Worm (Caenorhabditis elegans): ENCODE measurements around the gene clec-56.

The clec-56 gene

DNA sequence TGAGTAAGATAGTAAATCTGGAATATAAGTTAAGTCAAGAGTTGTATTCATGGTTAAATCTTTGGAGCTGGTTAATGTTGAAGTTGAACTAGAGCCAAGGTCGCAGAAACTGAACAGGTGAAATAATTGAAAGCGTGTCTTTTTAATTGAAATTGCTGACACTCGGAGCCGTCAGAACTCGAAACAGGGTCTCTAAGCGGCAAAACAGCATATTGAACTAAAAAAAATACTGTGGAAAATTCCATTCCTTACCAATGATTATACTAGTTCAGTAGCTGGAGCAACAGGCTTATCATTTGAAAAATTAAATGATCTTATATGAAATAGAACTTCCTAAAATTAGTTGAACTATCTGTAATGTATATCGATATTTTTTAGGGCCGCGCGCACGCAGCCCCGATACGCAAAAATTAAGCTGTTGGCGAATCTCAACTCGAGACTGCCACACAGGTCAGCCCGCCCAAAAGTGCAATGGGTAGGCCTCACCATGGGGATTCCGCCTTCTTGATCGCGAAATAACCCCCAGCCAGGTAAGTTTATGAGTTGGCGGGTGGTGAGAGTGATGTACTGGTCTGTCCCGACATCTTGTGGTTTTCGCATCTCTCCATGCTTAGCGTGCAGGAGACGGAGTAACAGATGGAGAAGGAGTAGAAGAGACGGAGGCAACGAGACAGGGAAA, 5.9 kb upstream of the clec-56 start, which contains the start of gene srz-97:
Gene srz-97, minus strand, starts transcription at position 51 of the 679 bp plus-strand sequence.
- no peak for TF ChIP-seq M03D4.4 (tag; optimal IDR thresholded peaks at IDR 0.05)
- TF ChIP-seq elt-3 (tag; optimal IDR thresholded peaks at IDR 0.05) = no peak
- no peak for TF ChIP-seq mls-2 (tag; optimal IDR thresholded peaks at IDR 0.05)
- TF ChIP-seq nhr-12 (tag; optimal IDR thresholded peaks at IDR 0.05) = no peak
- TF ChIP-seq lsy-2 (tag; optimal IDR thresholded peaks at IDR 0.05) = no peak
- TF ChIP-seq ceh-39 (tag; optimal IDR thresholded peaks at IDR 0.05) = no peak
- no peak for TF ChIP-seq lin-13 (tag; optimal IDR thresholded peaks at IDR 0.05)
- TF ChIP-seq flh-1 (GFP tag; optimal IDR thresholded peaks at IDR 0.05) = no peak
- no peak for TF ChIP-seq zip-8 (tag; optimal IDR thresholded peaks at IDR 0.05)
- no peak for TF ChIP-seq blmp-1 (tag; optimal IDR thresholded peaks at IDR 0.05)
- no peak for TF ChIP-seq ztf-11 (tag; optimal IDR thresholded peaks at IDR 0.05)
- TF ChIP-seq ceh-43 (GFP tag; optimal IDR thresholded peaks at IDR 0.05) = no peak
- peak; percentile 64 for TF ChIP-seq cnd-1 (tag; optimal IDR thresholded peaks at IDR 0.05)
- no peak for TF ChIP-seq mep-1 (tag; optimal IDR thresholded peaks at IDR 0.05)
- TF ChIP-seq tbx-8 (GFP tag; optimal IDR thresholded peaks at IDR 0.05) = no peak
- TF ChIP-seq ceh-83 (GFP tag; optimal IDR thresholded peaks at IDR 0.05) = peak; percentile 1
- TF ChIP-seq nhr-28 (tag; optimal IDR thresholded peaks at IDR 0.05) = no peak
- TF ChIP-seq nhr-76 (tag; optimal IDR thresholded peaks at IDR 0.05) = no peak
- TF ChIP-seq ham-2 (GFP tag; optimal IDR thresholded peaks at IDR 0.05) = no peak
- no peak for TF ChIP-seq snpc-4 (tag; optimal IDR thresholded peaks at IDR 0.05)
- no peak for TF ChIP-seq pha-4 (tag; optimal IDR thresholded peaks at IDR 0.05)
- peak; percentile 53 for TF ChIP-seq drap-1 (GFP tag; optimal IDR thresholded peaks at IDR 0.05)
- TF ChIP-seq nhr-2 (tag; optimal IDR thresholded peaks at IDR 0.05) = no peak
- TF ChIP-seq lin-32 (GFP tag; optimal IDR thresholded peaks at IDR 0.05) = no peak
- no peak for TF ChIP-seq nhr-237 (tag; optimal IDR thresholded peaks at IDR 0.05)
- no peak for TF ChIP-seq ces-1 (GFP tag; optimal IDR thresholded peaks at IDR 0.05)
- TF ChIP-seq hlh-1 (tag; optimal IDR thresholded peaks at IDR 0.05) = no peak

- no peak for TF ChIP-seq nhr-12 (tag; optimal IDR thresholded peaks at IDR 0.05)
- TF ChIP-seq ceh-83 (GFP tag; optimal IDR thresholded peaks at IDR 0.05) = no peak
- TF ChIP-seq lin-32 (GFP tag; optimal IDR thresholded peaks at IDR 0.05) = no peak
- no peak for TF ChIP-seq sem-2 (GFP tag; optimal IDR thresholded peaks at IDR 0.05)
- TF ChIP-seq ztf-11 (tag; optimal IDR thresholded peaks at IDR 0.05) = no peak
- no peak for TF ChIP-seq mep-1 (tag; optimal IDR thresholded peaks at IDR 0.05)
- TF ChIP-seq snpc-4 (tag; optimal IDR thresholded peaks at IDR 0.05) = no peak
- TF ChIP-seq unc-39 (tag; optimal IDR thresholded peaks at IDR 0.05) = no peak
- no peak for TF ChIP-seq ceh-43 (GFP tag; optimal IDR thresholded peaks at IDR 0.05)
- TF ChIP-seq cnd-1 (tag; optimal IDR thresholded peaks at IDR 0.05) = no peak
- no peak for TF ChIP-seq blmp-1 (tag; optimal IDR thresholded peaks at IDR 0.05)
- no peak for TF ChIP-seq drap-1 (GFP tag; optimal IDR thresholded peaks at IDR 0.05)
- no peak for TF ChIP-seq bed-3 (GFP tag; optimal IDR thresholded peaks at IDR 0.05)
- TF ChIP-seq mls-2 (tag; optimal IDR thresholded peaks at IDR 0.05) = no peak
- TF ChIP-seq lin-13 (tag; optimal IDR thresholded peaks at IDR 0.05) = no peak
- TF ChIP-seq flh-1 (GFP tag; optimal IDR thresholded peaks at IDR 0.05) = no peak
- no peak for TF ChIP-seq ceh-39 (tag; optimal IDR thresholded peaks at IDR 0.05)
Observed at ce11 chrV:14468931-14469330, 5.3 kb upstream of the clec-56 start, which contains the start of gene clec-57. Gene clec-57, plus strand, starts transcription at chrV:14469231.

- no peak for TF ChIP-seq nhr-12 (tag; optimal IDR thresholded peaks at IDR 0.05)
- no peak for TF ChIP-seq cnd-1 (tag; optimal IDR thresholded peaks at IDR 0.05)
- TF ChIP-seq unc-120 (tag; optimal IDR thresholded peaks at IDR 0.05; ENCODE audit: poor library complexity, severe bottlenecking) = no peak
- TF ChIP-seq mep-1 (tag; optimal IDR thresholded peaks at IDR 0.05) = no peak
- no peak for TF ChIP-seq snpc-4 (tag; optimal IDR thresholded peaks at IDR 0.05)
- no peak for TF ChIP-seq elt-1 (tag; optimal IDR thresholded peaks at IDR 0.05; ENCODE audit: borderline replicate concordance, insufficient read depth)
- TF ChIP-seq hlh-1 (tag; optimal IDR thresholded peaks at IDR 0.05) = no peak
- TF ChIP-seq sptf-1 (tag; optimal IDR thresholded peaks at IDR 0.05) = no peak
- no peak for TF ChIP-seq lsy-2 (tag; optimal IDR thresholded peaks at IDR 0.05)
- TF ChIP-seq zip-8 (tag; optimal IDR thresholded peaks at IDR 0.05) = no peak
- TF ChIP-seq lin-32 (GFP tag; optimal IDR thresholded peaks at IDR 0.05) = no peak
- TF ChIP-seq ham-2 (GFP tag; optimal IDR thresholded peaks at IDR 0.05) = no peak
Observed at ce11 chrV:14472229-14472628, 2.0 kb upstream of the clec-56 start, which contains the start of gene clec-227. Gene clec-227, plus strand, starts transcription at chrV:14472529.

DNA sequence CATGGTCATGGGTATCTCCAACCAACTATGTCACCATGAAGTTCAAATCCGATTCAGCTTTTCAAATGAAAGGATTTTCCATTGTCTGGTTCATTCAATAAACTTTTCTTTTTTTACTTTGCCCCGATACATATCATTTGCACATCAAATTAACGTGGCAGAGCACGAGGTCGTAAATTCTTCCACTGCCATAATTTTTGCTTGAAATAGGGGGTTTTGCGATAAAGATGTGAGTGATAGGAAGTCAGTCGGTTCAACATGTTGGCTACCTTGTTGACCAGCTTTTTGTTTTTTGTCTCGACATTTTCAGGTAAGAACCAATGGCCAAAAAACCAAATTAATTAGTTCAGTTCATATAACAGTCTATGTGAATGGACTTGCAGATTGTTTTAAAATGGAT, 2.5 kb downstream of the clec-56 start, which contains the start of gene clec-54:
Gene clec-54, plus strand, starts transcription at position 224 of the 400 bp plus-strand sequence.
- TF ChIP-seq zip-8 (tag; optimal IDR thresholded peaks at IDR 0.05) (no peak), ceh-39 (tag; optimal IDR thresholded peaks at IDR 0.05) (no peak), sem-2 (GFP tag; optimal IDR thresholded peaks at IDR 0.05) (no peak), unc-120 (tag; optimal IDR thresholded peaks at IDR 0.05; ENCODE audit: poor library complexity, severe bottlenecking) (no peak), cnd-1 (tag; optimal IDR thresholded peaks at IDR 0.05) (no peak), unc-39 (tag; optimal IDR thresholded peaks at IDR 0.05) (no peak), pha-4 (tag; optimal IDR thresholded peaks at IDR 0.05) (no peak), lsy-2 (tag; optimal IDR thresholded peaks at IDR 0.05) (no peak), lin-32 (GFP tag; optimal IDR thresholded peaks at IDR 0.05) (no peak), M03D4.4 (tag; optimal IDR thresholded peaks at IDR 0.05) (no peak)

Measured in whole organism, mixed stage, embryonic.